Worm (Caenorhabditis elegans) whole organism, early embryonic: Measurements from ENCODE around the gene srlf-27.

Source experiments
- aly-1 ChIP-seq: sonication (generic microtip); optimal IDR thresholded peaks from 2 replicates; lab custom pipeline; 2016; ENCODE audit warnings: missing genetic modification characterization, missing compliant biosample characterization
- ama-1 ChIP-seq: fragments of 150-350 bp; optimal IDR thresholded peaks from 2 replicates; lab custom pipeline; 2014
- ceh-36 ChIP-seq: sonication (generic microtip); optimal IDR thresholded peaks from 2 replicates; lab custom pipeline; 2016; ENCODE audit warnings: missing genetic modification characterization, inconsistent platforms, missing compliant biosample characterization
- ets-7 ChIP-seq: sonication (generic microtip); optimal IDR thresholded peaks from 2 replicates; lab custom pipeline; 2016; ENCODE audit warnings: missing genotype, missing genetic modification characterization, missing compliant biosample characterization
- flt-1 ChIP-seq: fragments of 200-800 bp; sonication (Bioruptor generic); IDR thresholded peaks from 2 replicates; pipeline ENCODE4 v1.3.6; 2022; ENCODE audit warnings: missing genetic modification characterization, missing compliant biosample characterization
- scrt-1 ChIP-seq: fragments of 200-800 bp; sonication (Bioruptor generic); IDR thresholded peaks from 2 replicates; pipeline ENCODE4 v1.3.6; 2022; ENCODE audit warnings: missing genetic modification characterization, missing compliant biosample characterization
- sea-1 ChIP-seq: fragments of 200-800 bp; sonication (Bioruptor generic); conservative IDR thresholded peaks from 2 replicates; pipeline ENCODE4 v1.3.6; 2022; ENCODE audit warnings: missing genetic modification characterization, missing compliant biosample characterization
- tbx-37 ChIP-seq: fragments of 200-800 bp; sonication (Bioruptor generic); conservative IDR thresholded peaks from 2 replicates; pipeline ENCODE4 v1.3.6; 2022; ENCODE audit warnings: missing genetic modification reagents, missing genetic modification characterization, missing compliant biosample characterization
- tra-4 ChIP-seq: sonication (generic microtip); optimal IDR thresholded peaks from 2 replicates; lab custom pipeline; 2017; ENCODE audit warnings: missing genetic modification characterization, missing compliant biosample characterization

DNA sequence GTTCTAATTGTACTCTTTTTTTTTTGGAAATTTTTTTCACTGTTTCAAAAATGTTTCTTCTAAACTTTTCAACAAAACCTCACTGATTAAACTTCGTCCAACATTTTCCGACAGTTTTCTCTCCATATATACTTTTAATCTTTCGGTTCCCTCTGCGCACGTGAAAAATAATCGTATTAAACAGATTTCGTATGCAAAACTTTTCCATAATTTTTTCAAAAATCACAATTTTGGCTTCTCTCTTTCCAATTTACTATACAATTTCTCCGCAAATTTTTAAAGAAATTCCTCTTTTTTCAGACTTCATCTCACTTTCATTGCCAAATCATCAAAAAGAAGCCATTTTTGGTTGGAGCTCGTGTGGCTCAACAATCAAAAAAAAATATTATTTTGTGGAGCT is 21.2 kb upstream of the srlf-27 start, which contains the start of gene dmd-6:
- TF ChIP-seq ets-7 = no peak
- no peak for TF ChIP-seq sea-1 (GFP tag; lab: Robert Waterston, UW)
- no peak for TF ChIP-seq aly-1 (tag; lab: Kevin White, UChicago)
- no peak for TF ChIP-seq flt-1 (GFP tag; lab: Robert Waterston, UW)
- no peak for TF ChIP-seq ama-1 (lab: Kevin White, UChicago)
- no peak for TF ChIP-seq tra-4 (tag; lab: Kevin White, UChicago)
- no peak for TF ChIP-seq scrt-1 (GFP tag; lab: Robert Waterston, UW)
- TF ChIP-seq tbx-37 (GFP tag; lab: Robert Waterston, UW) = no peak
- TF ChIP-seq ceh-36 (tag; lab: Kevin White, UChicago) = no peak
